Worm (Caenorhabditis elegans): ENCODE results near the gene rpi-1.

- no peak for TF ChIP-seq tbx-9 (tag; optimal IDR thresholded peaks at IDR 0.05; ENCODE audit: borderline replicate concordance)
- TF ChIP-seq dpff-1 (tag; optimal IDR thresholded peaks at IDR 0.05): no peak
- no peak for TF ChIP-seq F55B11.4 (tag; optimal IDR thresholded peaks at IDR 0.05; ENCODE audit: borderline replicate concordance, insufficient read depth)
- no peak for TF ChIP-seq C06A6.2 (GFP tag; conservative IDR thresholded peaks at IDR 0.05)
- TF ChIP-seq nfya-1 (tag; optimal IDR thresholded peaks at IDR 0.05; ENCODE audit: borderline replicate concordance, insufficient read depth): no peak
- TF ChIP-seq K11D2.4 (GFP tag; IDR thresholded peaks at IDR 0.05): no peak
- TF ChIP-seq ama-1 (optimal IDR thresholded peaks at IDR 0.05): no peak
- TF ChIP-seq ama-1 (GFP tag; optimal IDR thresholded peaks at IDR 0.05): no peak
- no peak for TF ChIP-seq mes-4 (tag; optimal IDR thresholded peaks at IDR 0.05)
These were observed 41.7 kb upstream of the rpi-1 start for ce11 chrII:14003821-14004430.
